Worm (Caenorhabditis elegans): Measurements from ENCODE around the gene dcaf-13.

ce11 chrII:4460297-4460696 is 35.6 kb upstream of the dcaf-13 start:
- TF ChIP-seq lsy-2 (tag; optimal IDR thresholded peaks at IDR 0.05) (no peak), unc-39 (tag; optimal IDR thresholded peaks at IDR 0.05) (no peak), nhr-25 (tag; optimal IDR thresholded peaks at IDR 0.05; ENCODE audit: borderline replicate concordance, insufficient read depth) (no peak), egl-27 (tag; optimal IDR thresholded peaks at IDR 0.05) (no peak), pqm-1 (tag; optimal IDR thresholded peaks at IDR 0.05) (no peak), lir-3 (tag; optimal IDR thresholded peaks at IDR 0.05) (no peak), pha-4 (GFP tag; IDR thresholded peaks at IDR 0.05) (no peak), pha-4 (tag; optimal IDR thresholded peaks at IDR 0.05) (no peak), nhr-102 (tag; optimal IDR thresholded peaks at IDR 0.05) (no peak), lin-39 (tag; optimal IDR thresholded peaks at IDR 0.05) (no peak), ama-1 (optimal IDR thresholded peaks at IDR 0.05) (no peak), tag-97 (GFP tag; IDR thresholded peaks at IDR 0.05) (no peak), ceh-82 (tag; optimal IDR thresholded peaks at IDR 0.05) (no peak), unc-62 (GFP tag; optimal IDR thresholded peaks at IDR 0.05 in 1 of 2) (no peak), unc-62 (tag; optimal IDR thresholded peaks at IDR 0.05) (no peak), daf-12 (tag; optimal IDR thresholded peaks at IDR 0.05) (no peak)
